Worm (Caenorhabditis elegans) whole organism, young adult: ENCODE data around the gene M106.8.

Experiments used
- B0019.2 ChIP-seq: fragments of 200-800 bp; sonication (Bioruptor generic); conservative IDR thresholded peaks from 2 replicates; pipeline ENCODE4 v1.3.6; 2022; ENCODE audit warnings: missing genetic modification reagents, missing genetic modification characterization, missing compliant biosample characterization
- B0336.3 ChIP-seq: fragments of 200-800 bp; sonication (Bioruptor generic); IDR thresholded peaks from 2 replicates; pipeline ENCODE4 v1.3.6; 2022; ENCODE audit warnings: missing genetic modification characterization, missing compliant biosample characterization
- C06A6.2 ChIP-seq: fragments of 200-800 bp; sonication (Bioruptor generic); conservative IDR thresholded peaks from 2 replicates; pipeline ENCODE4 v1.3.6; 2022; ENCODE audit warnings: missing genetic modification characterization, missing compliant biosample characterization
- D2030.7 ChIP-seq: fragments of 200-800 bp; sonication (Bioruptor generic); IDR thresholded peaks from 2 replicates; pipeline ENCODE4 v1.3.6; 2022; ENCODE audit warnings: missing genetic modification reagents, missing genetic modification characterization, missing compliant biosample characterization
- F23B12.7 ChIP-seq: sonication (generic microtip); optimal IDR thresholded peaks from 2 replicates; lab custom pipeline; 2017; ENCODE audit warnings: missing genetic modification characterization, mild to moderate bottlenecking, missing compliant biosample characterization, antibody characterized with exemption, moderate library complexity; ENCODE audit not compliant: insufficient read depth
- F33H1.4 ChIP-seq: fragments of 200-800 bp; sonication (Bioruptor generic); IDR thresholded peaks from 2 replicates; pipeline ENCODE4 v1.3.6; 2022; ENCODE audit warnings: missing genetic modification reagents, missing genetic modification characterization, missing compliant biosample characterization
- F49E8.2 ChIP-seq: sonication (generic microtip); optimal IDR thresholded peaks from 3 replicates; lab custom pipeline; 2017; ENCODE audit warnings: missing genetic modification characterization, mild to moderate bottlenecking, missing compliant biosample characterization, antibody characterized with exemption, moderate library complexity; ENCODE audit not compliant: insufficient read depth
- F57C9.4 ChIP-seq: sonication (generic microtip); optimal IDR thresholded peaks from 2 replicates; lab custom pipeline; 2017; ENCODE audit warnings: mild to moderate bottlenecking, missing genetic modification characterization, missing compliant biosample characterization
- K11D2.4 ChIP-seq: fragments of 200-800 bp; sonication (Bioruptor generic); IDR thresholded peaks from 2 replicates; pipeline ENCODE4 v1.3.6; 2022; ENCODE audit warnings: missing genetic modification reagents, missing genetic modification characterization, missing compliant biosample characterization
- T26A5.8 ChIP-seq: sonication (generic microtip); optimal IDR thresholded peaks from 2 replicates; lab custom pipeline; 2016; ENCODE audit warnings: missing genetic modification characterization, missing compliant biosample characterization
- Y53F4B.3 ChIP-seq: fragments of 200-800 bp; sonication (Bioruptor generic); IDR thresholded peaks from 2 replicates; pipeline ENCODE4 v1.3.6; 2022; ENCODE audit warnings: missing genetic modification reagents, missing genetic modification characterization, missing compliant biosample characterization
- Y53G8AR.9 ChIP-seq: fragments of 200-800 bp; sonication (Bioruptor generic); conservative IDR thresholded peaks from 2 replicates; pipeline ENCODE4 v1.3.6; 2022; ENCODE audit warnings: missing genetic modification reagents, missing genetic modification characterization, missing compliant biosample characterization
- akir-1 ChIP-seq: fragments of 200-800 bp; sonication (Bioruptor generic); optimal IDR thresholded peaks from 2 replicates; lab custom pipeline; 2018; ENCODE audit warnings: mild to moderate bottlenecking, missing genetic modification characterization, moderate library complexity, missing compliant biosample characterization
- ama-1 ChIP-seq, 3 experiments: fragments of 150-350 bp in 1 of 3; sonication (generic microtip) in 2 of 3; optimal IDR thresholded peaks; 2 replicates each; lab custom pipeline; 2014 to 2018; ENCODE audit warnings: missing biosample characterization in 2 of 3, missing genetic modification characterization in 2 of 3, missing genetic modification reagents in 2 of 3
- athp-1 ChIP-seq: sonication (generic microtip); optimal IDR thresholded peaks from 2 replicates; lab custom pipeline; 2017; ENCODE audit warnings: mild to moderate bottlenecking, missing genetic modification characterization, missing compliant biosample characterization
- bed-1 ChIP-seq: fragments of 200-800 bp; sonication (Bioruptor generic); IDR thresholded peaks from 2 replicates; pipeline ENCODE4 v1.3.6; 2022; ENCODE audit warnings: missing genetic modification reagents, missing genetic modification characterization, missing compliant biosample characterization
- cebp-1 ChIP-seq, 2 experiments: fragments of 200-800 bp in 1 of 2; sonication (Bioruptor generic) in 1 of 2; sonication (generic microtip) in 1 of 2; IDR thresholded peaks in 1 of 2; optimal IDR thresholded peaks in 1 of 2; 2 replicates each; pipeline versions ENCODE4 v1.3.6 to Lab custom; 2017 to 2022; ENCODE audit warnings: missing compliant biosample characterization in 2 of 2, missing genetic modification characterization in 2 of 2, mild to moderate bottlenecking in 1 of 2, missing genetic modification reagents in 1 of 2, moderate library complexity in 1 of 2
- ceh-100 ChIP-seq: fragments of 200-800 bp; sonication (Bioruptor generic); IDR thresholded peaks from 2 replicates; pipeline ENCODE4 v1.3.6; 2022; ENCODE audit warnings: missing genetic modification reagents, missing genetic modification characterization, missing compliant biosample characterization
- ceh-40 ChIP-seq: fragments of 200-800 bp; sonication (Bioruptor generic); IDR thresholded peaks from 2 replicates; pipeline ENCODE4 v1.3.6; 2022; ENCODE audit warnings: missing genetic modification characterization, missing compliant biosample characterization
- ceh-91 ChIP-seq: fragments of 200-800 bp; sonication (Bioruptor generic); IDR thresholded peaks from 2 replicates; pipeline ENCODE4 v1.3.6; 2022; ENCODE audit warnings: missing genetic modification reagents, missing genetic modification characterization, missing compliant biosample characterization
- chd-7 ChIP-seq: sonication (generic microtip); optimal IDR thresholded peaks from 2 replicates; lab custom pipeline; 2016; ENCODE audit warnings: mild to moderate bottlenecking, missing genetic modification characterization, moderate library complexity, missing compliant biosample characterization
- dpl-1 ChIP-seq: fragments of 150-350 bp; optimal IDR thresholded peaks from 2 replicates; lab custom pipeline; 2014; ENCODE audit warnings: missing biosample characterization, missing genetic modification reagents, missing genetic modification characterization
- egl-18 ChIP-seq: fragments of 200-800 bp; sonication (Bioruptor generic); IDR thresholded peaks from 2 replicates; pipeline ENCODE4 v1.3.6; 2022; ENCODE audit warnings: missing genetic modification reagents, missing genetic modification characterization, missing compliant biosample characterization
- ets-4 ChIP-seq: fragments of 200-800 bp; sonication (Bioruptor generic); optimal IDR thresholded peaks from 2 replicates; lab custom pipeline; 2018; ENCODE audit warnings: mild to moderate bottlenecking, missing genetic modification characterization, missing compliant biosample characterization
- fkh-3 ChIP-seq: sonication (generic microtip); optimal IDR thresholded peaks from 2 replicates; lab custom pipeline; 2016; ENCODE audit warnings: mild to moderate bottlenecking, missing genetic modification characterization, missing compliant biosample characterization
- hsf-1 ChIP-seq: fragments of 200-800 bp; sonication (Bioruptor generic); IDR thresholded peaks from 2 replicates; pipeline ENCODE4 v1.3.6; 2022; ENCODE audit warnings: missing genetic modification reagents, missing genetic modification characterization, missing compliant biosample characterization
- lag-1 ChIP-seq: fragments of 200-800 bp; sonication (Bioruptor generic); IDR thresholded peaks from 2 replicates; pipeline ENCODE4 v1.3.6; 2022; ENCODE audit warnings: missing genetic modification reagents, missing genetic modification characterization, missing compliant biosample characterization
- lin-26 ChIP-seq: fragments of 200-800 bp; sonication (Bioruptor generic); IDR thresholded peaks from 2 replicates; pipeline ENCODE4 v1.3.6; 2022; ENCODE audit warnings: missing genetic modification reagents, missing genetic modification characterization, missing compliant biosample characterization
- lin-54 ChIP-seq: fragments of 200-800 bp; sonication (Bioruptor generic); optimal IDR thresholded peaks from 2 replicates; lab custom pipeline; 2018; ENCODE audit warnings: mild to moderate bottlenecking, missing genetic modification characterization, missing compliant biosample characterization
- lsl-1 ChIP-seq: fragments of 200-800 bp; sonication (Bioruptor generic); optimal IDR thresholded peaks from 2 replicates; lab custom pipeline; 2018; ENCODE audit warnings: mild to moderate bottlenecking, missing genetic modification characterization, moderate library complexity, missing compliant biosample characterization
- madf-3 ChIP-seq: fragments of 200-800 bp; sonication (Bioruptor generic); IDR thresholded peaks from 2 replicates; pipeline ENCODE4 v1.3.6; 2022; ENCODE audit warnings: missing genetic modification reagents, missing genetic modification characterization, missing compliant biosample characterization
- madf-6 ChIP-seq: fragments of 200-800 bp; sonication (Bioruptor generic); IDR thresholded peaks from 2 replicates; pipeline ENCODE4 v1.3.6; 2022; ENCODE audit warnings: missing genetic modification reagents, missing genetic modification characterization, missing compliant biosample characterization
- madf-8 ChIP-seq: fragments of 200-800 bp; sonication (Bioruptor generic); conservative IDR thresholded peaks from 2 replicates; pipeline ENCODE4 v1.3.6; 2022; ENCODE audit warnings: missing genetic modification reagents, missing genetic modification characterization, missing compliant biosample characterization
- nfya-1 ChIP-seq: sonication (generic microtip); optimal IDR thresholded peaks from 2 replicates; lab custom pipeline; 2017; ENCODE audit warnings: antibody characterized with exemption, missing compliant biosample characterization, missing genetic modification characterization, borderline replicate concordance; ENCODE audit not compliant: insufficient read depth
- nhr-120 ChIP-seq: fragments of 200-800 bp; sonication (Bioruptor generic); IDR thresholded peaks from 2 replicates; pipeline ENCODE4 v1.3.6; 2022; ENCODE audit warnings: missing genetic modification characterization, missing compliant biosample characterization
- pbrm-1 ChIP-seq: fragments of 200-800 bp; sonication (Bioruptor generic); IDR thresholded peaks from 2 replicates; pipeline ENCODE4 v1.3.6; 2022; ENCODE audit warnings: missing genetic modification reagents, missing genetic modification characterization, missing compliant biosample characterization
- rcor-1 ChIP-seq: fragments of 200-800 bp; sonication (Bioruptor generic); IDR thresholded peaks from 2 replicates; pipeline ENCODE4 v1.3.6; 2022; ENCODE audit warnings: missing genetic modification reagents, missing genetic modification characterization, missing compliant biosample characterization
- snpc-1.1 ChIP-seq: sonication (generic microtip); optimal IDR thresholded peaks from 2 replicates; lab custom pipeline; 2017; ENCODE audit warnings: missing genetic modification characterization, mild to moderate bottlenecking, missing compliant biosample characterization, antibody characterized with exemption, moderate library complexity, missing genotype, missing genetic modification reagents; ENCODE audit not compliant: insufficient read depth
- snpc-3.4 ChIP-seq: sonication (generic microtip); optimal IDR thresholded peaks from 2 replicates; lab custom pipeline; 2017; ENCODE audit warnings: missing genetic modification characterization, mild to moderate bottlenecking, missing compliant biosample characterization, antibody characterized with exemption, moderate library complexity, missing genotype, missing genetic modification reagents
- somi-1 ChIP-seq: fragments of 200-800 bp; sonication (Bioruptor generic); optimal IDR thresholded peaks from 2 replicates; lab custom pipeline; 2018; ENCODE audit warnings: mild to moderate bottlenecking, missing genetic modification characterization, missing compliant biosample characterization
- unc-62 ChIP-seq: fragments of 150-350 bp; optimal IDR thresholded peaks from 2 replicates; lab custom pipeline; 2014; ENCODE audit warnings: missing biosample characterization, missing genetic modification reagents, missing genetic modification characterization
- xnd-1 ChIP-seq: sonication (generic microtip); optimal IDR thresholded peaks from 2 replicates; lab custom pipeline; 2016; ENCODE audit warnings: missing genotype, missing genetic modification reagents, missing genetic modification characterization, missing compliant biosample characterization
- zfh-2 ChIP-seq: fragments of 200-800 bp; sonication (Bioruptor generic); conservative IDR thresholded peaks from 2 replicates; pipeline ENCODE4 v1.3.6; 2022; ENCODE audit warnings: missing genetic modification reagents, missing genetic modification characterization, missing compliant biosample characterization
- ztf-26 ChIP-seq: sonication (generic microtip); optimal IDR thresholded peaks from 2 replicates; lab custom pipeline; 2017; ENCODE audit warnings: missing genetic modification characterization, missing compliant biosample characterization
- ztf-3 ChIP-seq: fragments of 200-800 bp; sonication (Bioruptor generic); optimal IDR thresholded peaks from 2 replicates; lab custom pipeline; 2018; ENCODE audit warnings: mild to moderate bottlenecking, missing genetic modification characterization, missing compliant biosample characterization
- ztf-6 ChIP-seq: fragments of 200-800 bp; sonication (Bioruptor generic); IDR thresholded peaks from 2 replicates; pipeline ENCODE4 v1.3.6; 2022; ENCODE audit warnings: missing genetic modification reagents, missing genetic modification characterization, missing compliant biosample characterization

The M106.8 gene

ce11 chrII:10852880-10853279 lies 9.5 kb upstream of the M106.8 start:
- TF ChIP-seq Y53G8AR.9 (no peak), madf-8 (GFP tag; lab: Robert Waterston, UW) (peak; percentile 61), F33H1.4 (GFP tag; lab: Robert Waterston, UW) (peak; percentile 62), ceh-91 (GFP tag; lab: Robert Waterston, UW) (0 out of 2 replicates have a peak, but pooled peaks have one; percentile 10), nhr-120 (GFP tag; lab: Robert Waterston, UW) (no peak), dpl-1 (GFP tag; lab: Kevin White, UChicago) (peak; percentile 4), fkh-3 (tag; lab: Kevin White, UChicago) (no peak), D2030.7 (GFP tag; lab: Robert Waterston, UW) (peak; percentile 27; the same call in 1 of the 2 replicates), madf-6 (GFP tag; lab: Robert Waterston, UW) (peak; percentile 92), T26A5.8 (no peak), B0019.2 (no peak), somi-1 (GFP tag; lab: Kevin White, UChicago) (no peak), snpc-1.1 (tag; lab: Kevin White, UChicago) (no peak), F49E8.2 (peak; percentile 36), xnd-1 (tag; lab: Kevin White, UChicago) (peak; percentile 83), lsl-1 (peak; percentile 90), lin-54 (GFP tag; lab: Kevin White, UChicago) (peak; percentile 21)

ce11 chrII:10851110-10851509 lies 7.7 kb upstream of the M106.8 start:
- peak; percentile 78; the same call in 1 of the 2 replicates for TF ChIP-seq Y53G8AR.9
- peak; percentile 63 for TF ChIP-seq ztf-3
- no peak for TF ChIP-seq snpc-3.4 (tag; lab: Kevin White, UChicago)
- TF ChIP-seq madf-8 (GFP tag; lab: Robert Waterston, UW) = no peak
- 0 out of 2 replicates have a peak, but pooled peaks have one; percentile 12 for TF ChIP-seq ceh-40
- TF ChIP-seq akir-1 (GFP tag; lab: Kevin White, UChicago) = no peak
- TF ChIP-seq K11D2.4 (GFP tag; lab: Robert Waterston, UW) = 0 out of 2 replicates have a peak, but pooled peaks have one; percentile 51
- no peak for TF ChIP-seq Y53F4B.3 (GFP tag; lab: Robert Waterston, UW)
- peak; percentile 60 for TF ChIP-seq somi-1 (GFP tag; lab: Kevin White, UChicago)
- no peak for TF ChIP-seq ama-1 (optimal IDR thresholded peaks at IDR 0.05; lab: Kevin White, UChicago)
- no peak for TF ChIP-seq ama-1 (GFP tag; optimal IDR thresholded peaks at IDR 0.05; lab: Kevin White, UChicago)
- no peak for TF ChIP-seq hsf-1 (GFP tag; lab: Robert Waterston, UW)
- TF ChIP-seq ceh-100 = no peak
- TF ChIP-seq lag-1 (GFP tag; lab: Robert Waterston, UW) = no peak
- peak; percentile 66 for TF ChIP-seq cebp-1 (GFP tag; IDR thresholded peaks at IDR 0.05; lab: Robert Waterston, UW)
- TF ChIP-seq cebp-1 (tag; optimal IDR thresholded peaks at IDR 0.05; lab: Kevin White, UChicago) = peak; percentile 90
- TF ChIP-seq ztf-26 (tag; lab: Kevin White, UChicago) = peak; percentile 87
- no peak for TF ChIP-seq lin-26 (GFP tag; lab: Robert Waterston, UW)
- no peak for TF ChIP-seq bed-1 (GFP tag; lab: Robert Waterston, UW)
- no peak for TF ChIP-seq ztf-6 (GFP tag; lab: Robert Waterston, UW)
- no peak for TF ChIP-seq ceh-91 (GFP tag; lab: Robert Waterston, UW)
- TF ChIP-seq athp-1 (tag; lab: Kevin White, UChicago) = peak; percentile 48
- peak; percentile 98 for TF ChIP-seq unc-62 (GFP tag; lab: Kevin White, UChicago)
- no peak for TF ChIP-seq nfya-1 (tag; lab: Kevin White, UChicago)
- TF ChIP-seq F57C9.4 (tag; lab: Kevin White, UChicago) = no peak
- no peak for TF ChIP-seq madf-3 (GFP tag; lab: Robert Waterston, UW)
- no peak for TF ChIP-seq B0019.2
- no peak for TF ChIP-seq zfh-2 (GFP tag; lab: Robert Waterston, UW)
- TF ChIP-seq egl-18 = no peak
- TF ChIP-seq ets-4 (GFP tag; lab: Kevin White, UChicago) = peak; percentile 98
- no peak for TF ChIP-seq pbrm-1
- no peak for TF ChIP-seq F23B12.7 (tag; lab: Kevin White, UChicago)
- TF ChIP-seq B0336.3 (GFP tag; lab: Robert Waterston, UW) = peak; percentile 92
- peak; percentile 82 for TF ChIP-seq C06A6.2 (GFP tag; lab: Robert Waterston, UW)
- TF ChIP-seq chd-7 = peak; percentile 85
- TF ChIP-seq rcor-1 (GFP tag; lab: Robert Waterston, UW) = peak; percentile 54
